Worm (Caenorhabditis elegans): Measurements from ENCODE around the gene B0454.6.

DNA sequence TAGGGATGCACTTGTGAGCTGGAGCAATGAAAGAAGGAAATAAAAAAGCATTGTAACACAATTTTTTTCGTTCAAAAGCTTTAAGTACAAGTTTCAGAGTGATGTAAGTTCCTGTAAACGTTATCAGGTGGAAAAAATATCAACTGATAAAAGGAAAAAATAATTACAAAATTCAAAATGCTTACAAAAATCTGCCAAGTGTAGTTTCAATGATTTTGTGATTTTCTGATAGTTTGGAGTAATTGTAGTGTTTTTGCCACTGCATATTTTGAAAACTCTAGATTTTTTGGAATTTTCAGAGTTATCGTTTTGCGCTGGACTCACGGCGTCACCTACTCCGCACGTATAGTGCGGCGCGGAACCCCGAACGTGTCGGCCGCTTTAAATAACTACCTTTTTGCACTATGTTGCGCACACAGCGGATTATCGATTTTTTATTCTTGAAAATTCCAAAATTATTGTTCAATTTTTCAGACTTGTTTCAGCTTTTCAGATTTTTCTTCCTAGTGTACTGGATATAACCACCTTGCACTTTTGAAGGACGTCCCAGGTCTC is 9.1 kb upstream of the B0454.6 start, which contains the start of gene clec-2:
- no peak for TF ChIP-seq him-1 (tag; optimal IDR thresholded peaks at IDR 0.05)
- TF ChIP-seq dao-5 (tag; optimal IDR thresholded peaks at IDR 0.05) = no peak
- TF ChIP-seq W03F9.2 (tag; optimal IDR thresholded peaks at IDR 0.05) = no peak
